Worm (Caenorhabditis elegans): Measurements from ENCODE around the gene ensh-1.

ensh-1 gene

DNA sequence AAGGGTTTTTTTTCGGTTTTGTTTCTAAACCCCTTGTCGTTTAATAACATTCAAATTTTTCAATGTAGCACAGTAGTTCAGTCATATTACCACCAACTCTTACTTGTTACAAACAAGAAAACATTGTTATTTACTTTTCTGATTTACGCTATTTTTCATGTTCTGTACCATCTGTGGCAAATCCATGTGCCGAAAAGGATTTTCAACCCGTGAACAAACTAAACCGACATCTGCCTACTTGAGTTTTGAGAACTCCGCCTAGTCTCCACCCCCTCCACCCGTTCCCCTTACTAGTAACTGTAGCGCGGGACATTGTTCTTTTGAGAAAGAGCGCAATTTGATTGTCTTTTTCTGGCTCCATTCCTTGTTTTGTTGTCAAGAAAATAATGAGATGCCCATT lies at the start of gene ensh-1:
ensh-1 (plus strand) TSS at position 301 of the 400 bp plus-strand sequence.
- TF ChIP-seq dao-5 (tag; optimal IDR thresholded peaks at IDR 0.05) (no peak), him-1 (tag; optimal IDR thresholded peaks at IDR 0.05) (no peak), W03F9.2 (tag; optimal IDR thresholded peaks at IDR 0.05) (no peak)

DNA sequence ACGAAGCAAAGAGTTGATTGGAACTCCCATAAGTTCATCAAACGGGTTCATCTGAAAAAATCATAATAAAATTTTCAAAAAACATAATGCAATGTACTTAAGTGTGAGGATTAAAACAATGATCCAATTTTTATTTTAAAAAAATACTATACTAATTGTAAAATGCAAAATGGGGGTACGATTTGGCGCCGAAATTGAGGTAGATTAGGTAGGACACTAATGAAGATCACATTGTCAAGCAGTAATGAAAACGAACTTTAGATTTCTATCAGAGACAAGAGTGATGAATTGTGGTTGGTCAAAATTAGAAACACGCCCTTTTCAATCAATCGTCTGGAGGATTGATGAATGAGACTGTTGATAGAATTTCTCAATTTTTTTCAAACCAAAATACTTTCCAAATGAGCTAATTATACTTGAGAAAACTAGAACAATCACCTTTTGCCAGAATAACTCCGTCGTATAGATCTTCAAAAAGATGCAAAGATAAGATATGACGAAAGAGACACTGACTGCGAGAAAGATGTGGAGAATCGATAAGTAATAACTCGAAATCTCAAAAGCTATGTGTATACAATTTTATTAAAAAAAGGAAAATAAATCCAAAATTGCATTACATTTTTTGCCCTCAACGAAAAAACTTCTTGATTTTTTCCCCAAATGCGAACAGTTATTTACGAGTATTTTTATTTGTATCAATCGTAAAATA lies 47.1 kb upstream of the ensh-1 start, which contains the start of gene C06E2.5:
C06E2.5 (minus strand) TSS at position 51 of the 709 bp plus-strand sequence.
- TF ChIP-seq W03F9.2 (tag; optimal IDR thresholded peaks at IDR 0.05), result no peak
- no peak for TF ChIP-seq dao-5 (tag; optimal IDR thresholded peaks at IDR 0.05)
- no peak for TF ChIP-seq him-1 (tag; optimal IDR thresholded peaks at IDR 0.05)

DNA sequence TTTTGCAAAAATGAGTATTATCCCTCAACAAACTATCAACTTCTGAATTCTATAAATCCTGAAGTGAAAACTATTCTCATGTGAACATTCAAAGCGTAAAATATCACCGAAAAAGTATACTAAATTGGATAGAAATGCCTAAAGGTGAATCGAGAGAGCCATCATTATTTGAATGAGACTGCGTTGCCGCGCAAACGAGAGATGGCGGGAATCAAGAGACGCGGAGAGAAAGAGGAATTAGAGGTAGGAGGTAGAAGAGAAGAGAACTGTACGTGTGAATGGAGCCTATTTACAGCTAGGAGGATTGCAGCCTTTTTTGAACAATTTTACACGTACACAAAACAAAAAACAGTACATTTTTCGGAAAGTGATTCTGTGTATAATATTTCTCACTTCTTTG lies 45.7 kb upstream of the ensh-1 start:
- no peak for TF ChIP-seq W03F9.2 (tag; optimal IDR thresholded peaks at IDR 0.05)

DNA sequence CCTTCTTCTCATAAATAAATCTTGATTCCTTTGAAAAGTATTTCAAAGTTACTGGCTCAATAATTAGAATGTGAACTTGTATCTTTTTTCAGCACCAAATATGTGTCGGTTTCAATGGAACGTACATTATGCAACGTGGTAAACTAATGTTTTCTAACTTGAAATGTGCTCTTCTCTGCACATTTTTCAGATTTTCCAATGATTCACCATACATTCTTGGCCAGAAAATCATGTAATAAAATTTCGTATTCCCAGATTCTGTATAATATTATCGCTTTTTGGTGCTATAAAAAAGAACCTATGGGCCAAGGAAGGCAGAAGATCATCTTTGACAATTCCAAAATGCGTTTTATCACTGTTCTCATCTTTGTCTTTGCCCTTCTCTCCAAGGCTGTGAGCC lies 44.2 kb upstream of the ensh-1 start, which contains the start of gene C06E2.9:
C06E2.9 (plus strand) TSS at position 301 of the 400 bp plus-strand sequence.
- TF ChIP-seq him-1 (tag; optimal IDR thresholded peaks at IDR 0.05) (no peak), dao-5 (tag; optimal IDR thresholded peaks at IDR 0.05) (no peak), W03F9.2 (tag; optimal IDR thresholded peaks at IDR 0.05) (no peak)

DNA sequence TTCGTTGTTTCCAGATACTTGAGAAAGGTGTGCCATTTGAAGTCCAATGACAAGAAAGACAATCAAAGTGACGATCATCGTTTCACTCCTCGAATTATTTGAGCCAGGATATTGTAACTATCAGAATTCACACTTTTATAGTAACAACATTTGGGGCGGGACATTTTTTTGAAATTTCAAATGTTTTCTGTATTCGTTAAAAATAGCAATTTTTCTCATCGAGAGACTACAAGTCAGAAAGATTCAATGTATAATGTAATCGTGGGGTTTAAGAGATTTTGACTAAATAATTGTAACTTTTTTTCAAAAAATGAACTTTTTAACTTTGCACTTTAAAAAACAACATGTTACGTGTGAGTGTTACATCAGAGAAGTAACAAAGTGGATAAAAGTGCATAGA lies 38.6 kb upstream of the ensh-1 start, which contains the start of gene ins-9:
ins-9 (minus strand) TSS at position 101 of the 400 bp plus-strand sequence.
- no peak for TF ChIP-seq him-1 (tag; optimal IDR thresholded peaks at IDR 0.05)
- no peak for TF ChIP-seq W03F9.2 (tag; optimal IDR thresholded peaks at IDR 0.05)

DNA sequence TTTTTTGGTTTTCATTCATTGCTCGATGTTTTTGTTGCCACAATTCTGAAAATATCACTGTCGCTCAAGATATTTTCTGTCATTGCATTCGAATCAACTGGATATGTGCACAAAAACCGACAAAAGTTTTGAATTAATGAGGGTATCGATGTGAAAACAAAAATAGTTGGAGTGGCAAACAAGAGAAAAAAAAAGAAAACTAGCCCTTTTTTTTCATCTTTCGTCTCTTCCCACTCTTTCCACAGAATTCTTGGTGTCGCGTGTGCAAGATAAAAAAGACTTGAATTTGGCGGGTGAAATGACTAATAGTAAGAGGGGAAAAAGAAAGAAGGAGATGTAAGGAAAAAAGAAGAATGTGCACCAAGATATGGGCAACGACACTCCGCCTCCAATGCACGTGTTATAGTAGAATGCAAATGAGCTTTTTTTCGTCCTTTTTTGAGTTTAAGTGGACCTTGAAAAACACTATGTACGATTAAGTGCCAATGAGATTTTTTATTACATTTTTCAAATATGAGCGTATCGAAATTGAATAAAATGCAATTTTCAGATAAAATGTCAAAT lies 36.0 kb upstream of the ensh-1 start, which contains the start of the genes ubc-22 and ubc-21:
ubc-22 (minus strand) TSS at position 51 of the 564 bp plus-strand sequence.
ubc-21 (plus strand) TSS at position 514 of the 564 bp plus-strand sequence.
- TF ChIP-seq him-1 (tag; optimal IDR thresholded peaks at IDR 0.05), result no peak
- TF ChIP-seq dao-5 (tag; optimal IDR thresholded peaks at IDR 0.05), result no peak
- TF ChIP-seq W03F9.2 (tag; optimal IDR thresholded peaks at IDR 0.05), result no peak

DNA sequence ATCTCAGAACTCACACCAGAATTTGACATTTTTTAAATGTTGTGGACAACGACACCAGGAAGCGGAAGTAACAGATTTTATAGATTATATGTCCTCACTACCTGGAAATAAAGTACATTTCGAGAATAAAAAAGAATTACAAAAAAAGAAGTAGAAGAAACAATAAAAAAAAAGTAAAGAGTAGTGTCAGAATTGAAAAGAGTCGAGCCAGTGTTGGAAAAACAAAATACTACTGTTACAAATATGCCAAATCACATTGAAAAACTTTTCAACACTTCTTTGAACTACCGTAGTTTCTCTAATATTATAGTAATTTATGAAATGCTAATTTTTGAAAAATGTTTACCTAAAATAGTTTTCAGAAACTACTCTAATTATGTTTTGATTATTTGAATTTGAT lies 30.4 kb upstream of the ensh-1 start, which contains the start of gene C06E2.1:
C06E2.1 (minus strand) TSS at position 101 of the 400 bp plus-strand sequence.
- TF ChIP-seq dao-5 (tag; optimal IDR thresholded peaks at IDR 0.05) (no peak), him-1 (tag; optimal IDR thresholded peaks at IDR 0.05) (no peak), W03F9.2 (tag; optimal IDR thresholded peaks at IDR 0.05) (no peak)

DNA sequence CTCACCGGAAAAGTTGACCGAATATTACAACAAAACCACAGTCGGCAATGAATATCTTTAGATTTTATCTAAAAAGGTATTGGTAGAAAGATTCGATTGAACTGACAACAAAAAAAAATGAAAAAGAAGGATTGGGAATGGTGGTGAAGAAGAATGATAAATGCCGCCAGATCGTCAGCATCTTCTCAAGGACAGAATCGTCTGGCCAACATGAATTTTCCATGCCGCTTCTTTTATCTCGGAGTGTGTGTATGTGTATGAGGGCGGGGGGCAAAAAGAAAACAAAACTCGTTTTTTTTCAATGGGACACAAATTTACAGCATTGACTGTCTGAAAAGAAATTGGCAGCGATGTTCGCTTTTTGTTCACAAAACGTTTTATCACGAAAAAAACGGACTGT lies 29.3 kb upstream of the ensh-1 start:
- TF ChIP-seq him-1 (tag; optimal IDR thresholded peaks at IDR 0.05) (no peak), W03F9.2 (tag; optimal IDR thresholded peaks at IDR 0.05) (no peak), dao-5 (tag; optimal IDR thresholded peaks at IDR 0.05) (no peak)

DNA sequence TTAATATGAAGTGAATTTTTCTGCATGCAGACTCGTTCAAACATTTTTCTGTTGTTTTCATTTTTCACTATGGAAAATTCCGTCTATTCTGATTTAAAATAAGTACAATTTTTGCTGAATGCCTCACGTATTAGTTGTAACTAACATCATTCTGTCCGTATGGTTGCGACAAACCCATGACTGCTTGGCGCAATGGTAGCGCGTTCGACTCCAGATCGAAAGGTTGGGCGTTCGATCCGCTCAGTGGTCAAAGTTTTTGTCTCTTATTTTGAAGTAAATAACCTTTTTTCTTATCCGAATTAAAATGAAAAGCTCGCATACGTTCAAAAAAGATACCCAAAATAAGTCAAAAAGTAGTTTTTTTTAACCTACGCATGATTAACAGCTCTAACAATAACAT lies 28.0 kb upstream of the ensh-1 start:
- no peak for TF ChIP-seq W03F9.2 (tag; optimal IDR thresholded peaks at IDR 0.05)
- no peak for TF ChIP-seq dao-5 (tag; optimal IDR thresholded peaks at IDR 0.05)
- TF ChIP-seq him-1 (tag; optimal IDR thresholded peaks at IDR 0.05), result no peak

DNA sequence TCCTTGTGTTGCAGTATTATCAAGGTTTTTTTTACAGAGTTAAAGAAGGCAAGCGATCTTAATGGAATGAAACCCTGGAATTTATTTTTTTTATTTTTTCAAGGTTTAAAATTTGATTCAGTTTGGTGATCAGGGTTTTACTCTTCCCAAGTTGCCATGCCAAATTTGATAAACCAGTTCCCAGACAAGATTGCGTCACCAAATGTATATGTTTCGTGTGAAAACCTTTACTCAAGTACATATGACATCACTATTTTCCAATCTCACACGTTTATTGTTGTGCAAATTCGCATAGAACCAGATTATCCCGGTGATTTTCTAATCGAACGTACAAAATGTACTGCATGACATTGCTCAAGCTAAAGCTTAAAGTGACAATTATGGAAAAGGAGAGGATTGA lies 26.5 kb upstream of the ensh-1 start:
- TF ChIP-seq him-1 (tag; optimal IDR thresholded peaks at IDR 0.05) (no peak), dao-5 (tag; optimal IDR thresholded peaks at IDR 0.05) (no peak), W03F9.2 (tag; optimal IDR thresholded peaks at IDR 0.05) (no peak)

DNA sequence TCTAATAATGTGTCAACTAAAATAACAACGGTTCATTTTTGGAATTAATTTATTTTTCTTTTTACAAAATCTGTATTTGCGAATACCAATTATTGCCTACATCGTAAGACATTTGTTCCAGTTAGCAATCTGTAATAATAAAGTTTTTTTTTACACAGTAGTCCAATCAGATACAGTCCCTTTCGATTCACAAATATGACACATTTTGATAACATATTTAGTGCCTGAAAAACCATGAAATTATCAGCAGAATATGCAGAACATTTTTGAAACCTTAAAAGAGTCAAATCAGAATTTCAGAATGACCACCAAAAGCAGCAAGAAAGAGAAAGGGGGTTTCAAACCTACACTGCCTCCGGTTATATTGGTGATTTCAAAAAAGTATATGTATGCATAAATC lies 25.8 kb upstream of the ensh-1 start, which contains the start of gene C06E2.2:
C06E2.2 (plus strand) TSS at position 301 of the 400 bp plus-strand sequence.
- TF ChIP-seq him-1 (tag; optimal IDR thresholded peaks at IDR 0.05) (no peak), W03F9.2 (tag; optimal IDR thresholded peaks at IDR 0.05) (no peak), dao-5 (tag; optimal IDR thresholded peaks at IDR 0.05) (no peak)

DNA sequence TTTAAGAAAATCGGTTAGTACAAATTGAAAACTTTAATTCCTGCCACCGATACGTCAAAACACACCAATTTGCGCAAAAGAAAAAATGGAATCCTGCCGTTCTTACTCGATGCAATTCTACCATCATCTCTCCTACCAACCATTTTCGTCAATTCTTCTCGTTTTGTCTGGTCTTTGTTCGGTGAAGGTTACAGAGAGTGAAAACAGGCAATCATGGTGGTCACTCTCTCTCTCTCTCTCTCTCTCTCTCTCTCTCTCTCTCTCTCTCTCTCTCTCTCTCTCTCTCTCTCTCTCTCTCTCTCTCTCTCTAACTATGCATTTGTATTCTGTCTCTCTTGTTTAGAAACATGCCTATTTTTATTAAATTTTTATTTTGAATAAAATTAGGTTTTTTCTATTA lies 23.0 kb upstream of the ensh-1 start:
- TF ChIP-seq W03F9.2 (tag; optimal IDR thresholded peaks at IDR 0.05), result no peak
- TF ChIP-seq dao-5 (tag; optimal IDR thresholded peaks at IDR 0.05), result no peak
- no peak for TF ChIP-seq him-1 (tag; optimal IDR thresholded peaks at IDR 0.05)

DNA sequence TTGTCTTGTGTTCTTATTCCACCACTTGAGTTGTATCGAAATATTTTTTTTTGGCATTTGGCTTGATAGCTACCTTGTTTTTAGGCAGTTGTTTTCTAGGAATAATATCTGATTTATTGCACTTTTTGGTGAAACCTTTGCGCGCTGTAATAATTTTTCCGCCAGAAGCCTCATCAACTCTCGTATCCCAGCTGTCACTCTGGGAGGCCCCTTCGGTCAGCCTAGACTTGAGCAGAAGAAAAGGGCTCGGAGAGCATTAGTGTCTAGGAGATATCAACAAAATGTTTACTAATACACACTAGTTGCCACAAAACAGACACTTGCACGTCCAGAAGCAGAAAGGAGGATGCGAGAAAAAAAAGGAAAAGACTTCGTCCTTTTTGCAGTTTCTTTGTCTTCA lies 16.4 kb upstream of the ensh-1 start:
- TF ChIP-seq dao-5 (tag; optimal IDR thresholded peaks at IDR 0.05), result no peak
- TF ChIP-seq him-1 (tag; optimal IDR thresholded peaks at IDR 0.05), result no peak
- TF ChIP-seq W03F9.2 (tag; optimal IDR thresholded peaks at IDR 0.05), result no peak

DNA sequence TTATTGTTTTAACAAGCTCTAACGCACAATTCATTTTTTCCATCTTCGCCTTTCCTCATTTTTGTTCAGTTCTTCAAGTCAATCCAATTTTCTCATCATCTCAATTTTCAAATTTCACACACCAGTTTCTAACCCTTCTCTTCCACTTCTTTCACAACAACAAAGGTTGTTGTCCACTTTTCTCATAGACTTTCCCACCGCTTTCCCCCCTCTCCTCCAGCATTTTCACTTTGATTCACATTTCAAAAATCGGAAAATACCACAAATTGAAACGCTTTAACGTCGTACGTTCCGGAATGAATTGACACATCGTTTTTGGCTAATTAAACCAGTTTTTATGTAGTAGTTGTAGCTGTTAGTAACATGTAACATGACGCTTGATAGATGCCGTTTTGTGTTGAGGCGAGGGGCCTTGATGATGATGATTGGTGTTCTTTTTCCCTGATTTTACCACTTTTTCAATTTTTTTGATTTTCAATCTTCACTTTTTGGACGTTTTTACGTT lies 14.9 kb upstream of the ensh-1 start:
- TF ChIP-seq W03F9.2 (tag; optimal IDR thresholded peaks at IDR 0.05), result no peak
- TF ChIP-seq him-1 (tag; optimal IDR thresholded peaks at IDR 0.05), result no peak
- no peak for TF ChIP-seq dao-5 (tag; optimal IDR thresholded peaks at IDR 0.05)

Data from whole organism, L4/young adult.